Worm (Caenorhabditis elegans) whole organism, mixed stage, embryonic: ENCODE results near the gene F26F4.12.

Experiments used
- blmp-1 ChIP-seq: fragments of 150-350 bp; optimal IDR thresholded peaks from 2 replicates; lab custom pipeline; 2014; ENCODE audit warnings: missing biosample characterization, missing genetic modification characterization
- ces-1 ChIP-seq: fragments of 150-350 bp; optimal IDR thresholded peaks from 2 replicates; lab custom pipeline; 2014; ENCODE audit warnings: missing biosample characterization, missing genetic modification reagents, missing genetic modification characterization
- elt-1 ChIP-seq: sonication (generic microtip); optimal IDR thresholded peaks from 2 replicates; lab custom pipeline; 2017; ENCODE audit warnings: missing genetic modification characterization, mild to moderate bottlenecking, missing compliant biosample characterization, antibody characterized with exemption, moderate library complexity, borderline replicate concordance; ENCODE audit not compliant: insufficient read depth
- elt-3 ChIP-seq: fragments of 150-350 bp; optimal IDR thresholded peaks from 2 replicates; lab custom pipeline; 2014; ENCODE audit warnings: missing biosample characterization, missing genetic modification characterization
- lin-13 ChIP-seq: fragments of 150-350 bp; optimal IDR thresholded peaks from 2 replicates; lab custom pipeline; 2014; ENCODE audit warnings: missing biosample characterization, missing genetic modification characterization
- nhr-28 ChIP-seq: fragments of 150-350 bp; optimal IDR thresholded peaks from 2 replicates; lab custom pipeline; 2014; ENCODE audit warnings: missing biosample characterization, missing genetic modification characterization
- pha-4 ChIP-seq: fragments of 150-350 bp; optimal IDR thresholded peaks from 2 replicates; lab custom pipeline; 2018; ENCODE audit warnings: missing biosample characterization, missing genetic modification reagents, missing genetic modification characterization
- sem-2 ChIP-seq: fragments of 200-800 bp; sonication (Bioruptor generic); optimal IDR thresholded peaks from 2 replicates; lab custom pipeline; 2018; ENCODE audit warnings: mild to moderate bottlenecking, missing genetic modification characterization, missing compliant biosample characterization
- sptf-1 ChIP-seq: sonication (generic microtip); optimal IDR thresholded peaks from 2 replicates; lab custom pipeline; 2017; ENCODE audit warnings: mild to moderate bottlenecking, missing genetic modification characterization, moderate library complexity, missing compliant biosample characterization
- unc-62 ChIP-seq: fragments of 150-350 bp; optimal IDR thresholded peaks from 2 replicates; lab custom pipeline; 2014; ENCODE audit warnings: missing biosample characterization, missing genetic modification reagents, missing genetic modification characterization
- ztf-11 ChIP-seq: fragments of 150-350 bp; optimal IDR thresholded peaks from 2 replicates; lab custom pipeline; 2014; ENCODE audit warnings: missing biosample characterization, missing genetic modification characterization

DNA sequence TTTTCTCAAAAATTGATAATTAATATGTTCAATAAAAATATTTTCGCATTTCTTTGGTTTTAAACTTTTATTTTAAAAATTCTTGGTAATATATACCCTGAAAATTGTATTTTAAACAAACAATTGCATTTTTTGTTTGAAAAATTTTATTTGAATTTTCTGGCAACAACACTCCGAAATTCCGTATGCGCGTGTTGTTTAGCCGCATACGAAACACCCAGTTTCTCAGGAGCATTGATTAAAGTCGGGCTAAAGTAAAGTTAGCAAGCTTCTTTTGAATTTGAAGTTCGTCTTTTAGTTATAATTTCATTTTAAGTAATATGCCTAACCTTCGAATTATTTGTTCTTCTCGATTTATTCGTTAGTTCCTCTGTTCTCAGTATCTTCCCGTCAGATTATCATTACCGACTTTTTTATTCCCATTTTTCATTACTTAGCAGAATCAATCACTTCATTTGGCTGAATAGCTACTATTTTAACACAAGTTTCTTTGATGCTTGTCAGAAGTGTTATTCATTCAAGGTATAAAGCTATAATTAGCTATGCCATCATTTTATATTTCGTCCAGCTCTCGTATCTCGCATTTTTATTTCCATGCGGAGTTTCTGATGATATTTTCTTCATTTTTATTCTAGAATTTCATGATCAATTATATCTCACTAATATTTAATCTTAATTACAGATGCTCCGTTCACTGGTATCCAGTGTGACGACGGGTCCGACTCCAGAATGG lies 25.2 kb upstream of the F26F4.12 start, which contains the start of gene mrps-18C:
- no peak for TF ChIP-seq blmp-1 (tag; lab: Kevin White, UChicago)
- TF ChIP-seq sem-2 (GFP tag; lab: Kevin White, UChicago) = no peak
- TF ChIP-seq nhr-28 (tag; lab: Kevin White, UChicago) = no peak
- TF ChIP-seq unc-62 = no peak
- TF ChIP-seq lin-13 = no peak
- TF ChIP-seq pha-4 (tag; lab: Kevin White, UChicago) = no peak
- no peak for TF ChIP-seq ces-1 (GFP tag; lab: Kevin White, UChicago)
- no peak for TF ChIP-seq ztf-11 (tag; lab: Kevin White, UChicago)
- no peak for TF ChIP-seq sptf-1 (tag; lab: Kevin White, UChicago)
- no peak for TF ChIP-seq elt-3 (tag; lab: Kevin White, UChicago)
- no peak for TF ChIP-seq elt-1 (tag; lab: Kevin White, UChicago)
